Fruit fly (Drosophila melanogaster) whole organism, embryonic: Measurements from ENCODE around the gene CG17300.

Experiments used
- ATbp ChIP-seq: fragments of 200-800 bp; sonication (Bioruptor generic); optimal IDR thresholded peaks from 2 replicates; lab custom pipeline; 2017; ENCODE audit warnings: missing biosample characterization, mild to moderate bottlenecking, missing genetic modification characterization, missing genetic modification reagents
- Abd-B ChIP-seq: fragments of 200-800 bp; sonication (Bioruptor generic); optimal IDR thresholded peaks from 2 replicates; lab custom pipeline; 2018; ENCODE audit warnings: missing biosample characterization, mild to moderate bottlenecking, missing genetic modification characterization, moderate library complexity
- B-H1 ChIP-seq: fragments of 200-800 bp; sonication (Bioruptor generic); IDR thresholded peaks from 3 replicates; pipeline ENCODE4 v1.3.6; 2022; ENCODE audit warnings: missing biosample characterization, missing genetic modification characterization
- Bdp1 ChIP-seq: fragments of 200-800 bp; sonication (Bioruptor generic); optimal IDR thresholded peaks from 3 replicates; lab custom pipeline; 2016; ENCODE audit warnings: missing biosample characterization, missing genetic modification characterization
- Bteb2 ChIP-seq: fragments of 200-800 bp; sonication (Bioruptor generic); optimal IDR thresholded peaks from 2 replicates; lab custom pipeline; 2016; ENCODE audit warnings: missing biosample characterization, missing genetic modification characterization
- C15 ChIP-seq: fragments of 200-800 bp; sonication (Bioruptor generic); IDR thresholded peaks from 3 replicates; pipeline ENCODE4 v1.3.6; 2022; ENCODE audit warnings: missing biosample characterization, missing genetic modification characterization
- CG10321 ChIP-seq: fragments of 200-800 bp; sonication (Bioruptor generic); IDR thresholded peaks from 2 replicates; pipeline ENCODE4 v1.3.6; 2022; ENCODE audit warnings: missing biosample characterization, missing genetic modification characterization
- CG11398 ChIP-seq: fragments of 200-800 bp; sonication (Bioruptor generic); optimal IDR thresholded peaks from 2 replicates; lab custom pipeline; 2016; ENCODE audit warnings: missing biosample characterization, missing genetic modification characterization
- CG11695 ChIP-seq: fragments of 200-800 bp; sonication (Bioruptor generic); IDR thresholded peaks from 3 replicates; pipeline ENCODE4 v1.3.6; 2022; ENCODE audit warnings: missing biosample characterization, missing genetic modification characterization
- CG13287 ChIP-seq: fragments of 200-800 bp; sonication (Bioruptor generic); IDR thresholded peaks from 2 replicates; pipeline ENCODE4 v1.3.6; 2022; ENCODE audit warnings: missing biosample characterization, missing genetic modification characterization; ENCODE audit not compliant: partially characterized antibody
- CG15514 ChIP-seq: fragments of 200-800 bp; sonication (Bioruptor generic); optimal IDR thresholded peaks from 3 replicates; lab custom pipeline; 2017; ENCODE audit warnings: missing biosample characterization, missing genetic modification characterization, mild to moderate bottlenecking, moderate library complexity, missing genetic modification reagents
- CG1603 ChIP-seq: fragments of 200-800 bp; sonication (Bioruptor generic); optimal IDR thresholded peaks from 2 replicates; lab custom pipeline; 2019; ENCODE audit warnings: missing biosample characterization, mild to moderate bottlenecking, missing genetic modification characterization, moderate library complexity
- CG17359 ChIP-seq: fragments of 200-800 bp; sonication (Bioruptor generic); optimal IDR thresholded peaks from 3 replicates; lab custom pipeline; 2018; ENCODE audit warnings: missing biosample characterization, mild to moderate bottlenecking, missing genetic modification characterization, moderate library complexity
- CG2875 ChIP-seq: fragments of 200-800 bp; sonication (Bioruptor generic); optimal IDR thresholded peaks from 2 replicates; lab custom pipeline; 2017; ENCODE audit warnings: missing biosample characterization, mild to moderate bottlenecking, missing genetic modification characterization, missing genetic modification reagents
- CG5180 ChIP-seq: fragments of 200-800 bp; sonication (Bioruptor generic); optimal IDR thresholded peaks from 3 replicates; lab custom pipeline; 2017; ENCODE audit warnings: missing biosample characterization, missing genetic modification characterization, mild to moderate bottlenecking, moderate library complexity, missing genetic modification reagents
- CG7372 ChIP-seq: fragments of 200-800 bp; sonication (Bioruptor generic); IDR thresholded peaks from 2 replicates; pipeline ENCODE4 v1.3.6; 2022; ENCODE audit warnings: missing biosample characterization, missing genetic modification characterization
- CG7963 ChIP-seq: fragments of 200-800 bp; sonication (Bioruptor generic); IDR thresholded peaks from 3 replicates; pipeline ENCODE4 v1.3.6; 2022; ENCODE audit warnings: missing biosample characterization, missing genetic modification characterization; ENCODE audit not compliant: partially characterized antibody
- CG8281 ChIP-seq: fragments of 200-800 bp; sonication (Bioruptor generic); optimal IDR thresholded peaks from 2 replicates; lab custom pipeline; 2018; ENCODE audit warnings: missing biosample characterization, mild to moderate bottlenecking, missing genetic modification characterization, moderate library complexity
- CoRest ChIP-seq: fragments of 200-800 bp; sonication (Bioruptor generic); optimal IDR thresholded peaks from 3 replicates; lab custom pipeline; 2018; ENCODE audit warnings: missing biosample characterization, mild to moderate bottlenecking, missing genetic modification characterization, moderate library complexity
- Dll ChIP-seq: fragments of 200-800 bp; sonication (Bioruptor generic); IDR thresholded peaks from 4 replicates; pipeline ENCODE4 v1.3.6; 2022; ENCODE audit warnings: missing biosample characterization, missing genetic modification characterization; ENCODE audit not compliant: partially characterized antibody
- ERR ChIP-seq: fragments of 200-800 bp; sonication (Bioruptor generic); optimal IDR thresholded peaks from 2 replicates; lab custom pipeline; 2016; ENCODE audit warnings: missing biosample characterization, missing genetic modification characterization
- Fer3 ChIP-seq: fragments of 200-800 bp; sonication (Bioruptor generic); optimal IDR thresholded peaks from 2 replicates; lab custom pipeline; 2018; ENCODE audit warnings: missing biosample characterization, mild to moderate bottlenecking, missing genetic modification characterization, moderate library complexity
- H2.0 ChIP-seq: fragments of 200-800 bp; sonication (Bioruptor generic); IDR thresholded peaks from 2 replicates; pipeline ENCODE4 v1.3.6; 2022; ENCODE audit warnings: missing biosample characterization, missing genetic modification characterization
- Hr3 ChIP-seq: fragments of 200-800 bp; sonication (Bioruptor generic); optimal IDR thresholded peaks from 3 replicates; lab custom pipeline; 2016; ENCODE audit warnings: missing biosample characterization, missing genetic modification characterization
- Hsf ChIP-seq: fragments of 200-800 bp; sonication (Bioruptor generic); optimal IDR thresholded peaks from 3 replicates; lab custom pipeline; 2016; ENCODE audit warnings: missing biosample characterization, missing genetic modification characterization
- Pdp1 ChIP-seq, 2 experiments: fragments of 200-800 bp; sonication (Bioruptor generic); optimal IDR thresholded peaks; 3 replicates each; lab custom pipeline; 2016; ENCODE audit warnings: missing biosample characterization in 2 of 2, missing genetic modification characterization in 2 of 2, mild to moderate bottlenecking in 1 of 2, moderate library complexity in 1 of 2
- Side ChIP-seq: fragments of 200-800 bp; sonication (Bioruptor generic); optimal IDR thresholded peaks from 2 replicates; lab custom pipeline; 2016; ENCODE audit warnings: missing biosample characterization, missing genetic modification characterization
- Sry-δ ChIP-seq: fragments of 200-800 bp; sonication (Bioruptor generic); optimal IDR thresholded peaks from 2 replicates; lab custom pipeline; 2016; ENCODE audit warnings: missing biosample characterization, missing genetic modification characterization
- Ssrp ChIP-seq: fragments of 200-800 bp; sonication (Bioruptor generic); optimal IDR thresholded peaks from 2 replicates; lab custom pipeline; 2018; ENCODE audit warnings: missing biosample characterization, mild to moderate bottlenecking, missing genetic modification characterization, moderate library complexity
- corto ChIP-seq: fragments of 200-800 bp; sonication (Bioruptor generic); optimal IDR thresholded peaks from 2 replicates; lab custom pipeline; 2016; ENCODE audit warnings: missing biosample characterization, mild to moderate bottlenecking, missing genetic modification characterization, moderate library complexity
- crol ChIP-seq: fragments of 200-800 bp; sonication (Bioruptor generic); IDR thresholded peaks from 2 replicates; pipeline ENCODE4 v1.3.6; 2022; ENCODE audit warnings: missing biosample characterization, missing genetic modification characterization
- dan ChIP-seq: fragments of 200-800 bp; sonication (Bioruptor generic); IDR thresholded peaks from 2 replicates; pipeline ENCODE4 v1.3.6; 2022; ENCODE audit warnings: missing biosample characterization, missing genetic modification characterization
- ewg ChIP-seq: fragments of 200-800 bp; sonication (Bioruptor generic); optimal IDR thresholded peaks from 3 replicates; lab custom pipeline; 2017; ENCODE audit warnings: mild to moderate bottlenecking, missing biosample characterization, missing genetic modification reagents, missing genetic modification characterization
- fd64A ChIP-seq: fragments of 200-800 bp; sonication (Bioruptor generic); optimal IDR thresholded peaks from 3 replicates; lab custom pipeline; 2018; ENCODE audit warnings: missing biosample characterization, mild to moderate bottlenecking, missing genetic modification characterization
- gsb ChIP-seq: fragments of 200-800 bp; sonication (Bioruptor generic); IDR thresholded peaks from 2 replicates; pipeline ENCODE4 v1.3.6; 2022; ENCODE audit warnings: missing biosample characterization, missing genetic modification characterization
- gsb-n ChIP-seq: fragments of 200-800 bp; sonication (Bioruptor generic); optimal IDR thresholded peaks from 3 replicates; lab custom pipeline; 2018; ENCODE audit warnings: missing biosample characterization, mild to moderate bottlenecking, missing genetic modification characterization
- ham ChIP-seq: fragments of 200-800 bp; sonication (Bioruptor generic); IDR thresholded peaks from 2 replicates; pipeline ENCODE4 v1.3.6; 2022; ENCODE audit warnings: missing biosample characterization, missing genetic modification characterization
- hkb ChIP-seq, 2 experiments: fragments of 200-800 bp in 1 of 2; fragments of >200 bp in 1 of 2; sonication (Bioruptor generic) in 1 of 2; IDR thresholded peaks in 1 of 2; optimal IDR thresholded peaks in 1 of 2; 2 replicates each; pipeline versions ENCODE4 v1.3.6 to Lab custom; 2017 to 2022; ENCODE audit warnings: missing biosample characterization in 1 of 2, missing genetic modification characterization in 1 of 2
- nmo ChIP-seq: fragments of 200-800 bp; sonication (Bioruptor generic); optimal IDR thresholded peaks from 2 replicates; lab custom pipeline; 2018; ENCODE audit warnings: missing biosample characterization, mild to moderate bottlenecking, missing genetic modification characterization, moderate library complexity
- pho ChIP-seq: fragments of 200-800 bp; sonication (Bioruptor generic); optimal IDR thresholded peaks from 2 replicates; lab custom pipeline; 2016; ENCODE audit warnings: missing biosample characterization, missing genetic modification characterization
- ro ChIP-seq: fragments of 200-800 bp; sonication (Bioruptor generic); IDR thresholded peaks from 2 replicates; pipeline ENCODE4 v1.3.6; 2022; ENCODE audit warnings: missing biosample characterization, missing genetic modification characterization
- run ChIP-seq: fragments of 200-800 bp; sonication (Bioruptor generic); optimal IDR thresholded peaks from 3 replicates; lab custom pipeline; 2018; ENCODE audit warnings: missing biosample characterization, mild to moderate bottlenecking, missing genetic modification characterization
- scrt ChIP-seq: fragments of 200-800 bp; sonication (Bioruptor generic); optimal IDR thresholded peaks from 2 replicates; lab custom pipeline; 2018; ENCODE audit warnings: missing biosample characterization, mild to moderate bottlenecking, missing genetic modification characterization, moderate library complexity
- seq ChIP-seq: fragments of 200-800 bp; sonication (Bioruptor generic); IDR thresholded peaks from 2 replicates; pipeline ENCODE4 v1.3.6; 2022; ENCODE audit warnings: missing biosample characterization, missing genetic modification characterization
- so ChIP-seq: fragments of 200-800 bp; sonication (Bioruptor generic); IDR thresholded peaks from 3 replicates; pipeline ENCODE4 v1.3.6; 2022; ENCODE audit warnings: missing biosample characterization, missing genetic modification characterization
- stwl ChIP-seq: fragments of 200-800 bp; sonication (Bioruptor generic); optimal IDR thresholded peaks from 3 replicates; lab custom pipeline; 2018; ENCODE audit warnings: missing biosample characterization, mild to moderate bottlenecking, missing genetic modification characterization, moderate library complexity
- tx ChIP-seq: fragments of 200-800 bp; sonication (Bioruptor generic); optimal IDR thresholded peaks from 2 replicates; lab custom pipeline; 2016; ENCODE audit warnings: missing biosample characterization, missing genetic modification characterization
- usp ChIP-seq: fragments of >200 bp; optimal IDR thresholded peaks from 2 replicates; lab custom pipeline; 2017; ENCODE audit warnings: missing biosample characterization, missing genetic modification characterization
- wdn ChIP-seq: fragments of 200-800 bp; sonication (Bioruptor generic); IDR thresholded peaks from 2 replicates; pipeline ENCODE4 v1.3.6; 2022; ENCODE audit warnings: missing biosample characterization, missing genetic modification characterization

Gene CG17300

dm6 chr3L:13036706-13037457, 50.2 kb downstream of the CG17300 start, which contains the start of gene Srrm1 (continued):
- TF ChIP-seq crol: peak; percentile 82
- peak; percentile 17 for TF ChIP-seq tx (GFP tag; lab: Kevin White, UChicago)
- TF ChIP-seq CG7963 (GFP tag; lab: Robert Waterston, UW): peak; percentile 86
- no peak for TF ChIP-seq CG10321 (GFP tag; lab: Robert Waterston, UW)
- 0 out of 3 replicates have a peak, but pooled peaks have one; percentile 23 for TF ChIP-seq B-H1 (GFP tag; lab: Robert Waterston, UW)
- no peak for TF ChIP-seq seq
- TF ChIP-seq usp (GFP tag; lab: Kevin White, UChicago): no peak
- TF ChIP-seq pho (GFP tag; lab: Kevin White, UChicago): peak; percentile 67
- TF ChIP-seq nmo (GFP tag; lab: Kevin White, UChicago): peak; percentile 55
- peak; percentile 52 for TF ChIP-seq Hsf
- TF ChIP-seq gsb-n: no peak
- TF ChIP-seq CG15514: peak; percentile 60
- no peak for TF ChIP-seq corto (GFP tag; lab: Kevin White, UChicago)
- TF ChIP-seq fd64A (GFP tag; lab: Kevin White, UChicago): no peak
- TF ChIP-seq CG7372 (GFP tag; lab: Robert Waterston, UW): 0 out of 2 replicates have a peak, but pooled peaks have one; percentile 21
- TF ChIP-seq hkb (optimal IDR thresholded peaks at IDR 0.05; lab: Kevin White, UChicago): no peak
- peak; percentile 33; the same call in 1 of the 2 replicates for TF ChIP-seq hkb (GFP tag; IDR thresholded peaks at IDR 0.05; lab: Robert Waterston, UW)
- TF ChIP-seq ATbp (GFP tag; lab: Kevin White, UChicago): no peak
- TF ChIP-seq Dll (GFP tag; lab: Robert Waterston, UW): peak; percentile 90
- TF ChIP-seq so (GFP tag; lab: Robert Waterston, UW): 0 out of 3 replicates have a peak, but pooled peaks have one; percentile 64
- no peak for TF ChIP-seq C15 (GFP tag; lab: Robert Waterston, UW)
- TF ChIP-seq CG8281 (tag; lab: Kevin White, UChicago): no peak
- TF ChIP-seq Bdp1: peak; percentile 39
- TF ChIP-seq CG11398: no peak
- peak; percentile 41 for TF ChIP-seq Side (GFP tag; lab: Kevin White, UChicago)
- TF ChIP-seq ham (GFP tag; lab: Robert Waterston, UW): no peak
- TF ChIP-seq CG5180 (GFP tag; lab: Kevin White, UChicago): no peak
- no peak for TF ChIP-seq CG2875
- no peak for TF ChIP-seq dan (GFP tag; lab: Robert Waterston, UW)
- TF ChIP-seq wdn (GFP tag; lab: Robert Waterston, UW): no peak
- peak; percentile 23 for TF ChIP-seq Abd-B (GFP tag; lab: Kevin White, UChicago)
- TF ChIP-seq CG13287: peak; percentile 93
- peak; percentile 97 for TF ChIP-seq Sry-δ (GFP tag; lab: Kevin White, UChicago)
- TF ChIP-seq ewg (GFP tag; lab: Kevin White, UChicago): peak; percentile 80
- no peak for TF ChIP-seq gsb
- peak; percentile 69 for TF ChIP-seq CG1603 (tag; lab: Kevin White, UChicago)
- no peak for TF ChIP-seq CG11695 (GFP tag; lab: Robert Waterston, UW)
- TF ChIP-seq Bteb2 (GFP tag; lab: Kevin White, UChicago): peak; percentile 20
- no peak for TF ChIP-seq Fer3
- no peak for TF ChIP-seq Hr3 (GFP tag; lab: Kevin White, UChicago)
- TF ChIP-seq run (tag; lab: Kevin White, UChicago): no peak
- TF ChIP-seq CG17359 (tag; lab: Kevin White, UChicago): no peak
- TF ChIP-seq Pdp1 (GFP tag; optimal IDR thresholded peaks at IDR 0.05; lab: Kevin White, UChicago): peak; percentile 36 to 53
- no peak for TF ChIP-seq scrt (GFP tag; lab: Kevin White, UChicago)
- no peak for TF ChIP-seq ro (GFP tag; lab: Robert Waterston, UW)
- TF ChIP-seq ERR (GFP tag; lab: Kevin White, UChicago): peak; percentile 10
- peak; percentile 65 for TF ChIP-seq CoRest (tag; lab: Kevin White, UChicago)
- peak; percentile 58 for TF ChIP-seq stwl (tag; lab: Kevin White, UChicago)
- no peak for TF ChIP-seq H2.0 (GFP tag; lab: Robert Waterston, UW)
- no peak for TF ChIP-seq Ssrp (tag; lab: Kevin White, UChicago)
